Worm (Caenorhabditis elegans) whole organism, late embryonic: Measurements from ENCODE around the gene set-15.

ENCODE experiments used
- C38D4.7 ChIP-seq: fragments of 200-800 bp; sonication (Bioruptor generic); optimal IDR thresholded peaks from 2 replicates; lab custom pipeline; 2018; ENCODE audit warnings: mild to moderate bottlenecking, missing genetic modification characterization, moderate library complexity, missing compliant biosample characterization
- F13H6.1 ChIP-seq: sonication (generic microtip); optimal IDR thresholded peaks from 2 replicates; lab custom pipeline; 2016; ENCODE audit warnings: missing genetic modification characterization, missing compliant biosample characterization
- ceh-45 ChIP-seq: fragments of 200-800 bp; sonication (Bioruptor generic); IDR thresholded peaks from 2 replicates; pipeline ENCODE4 v1.3.6; 2022; ENCODE audit warnings: missing genetic modification reagents, missing genetic modification characterization, missing compliant biosample characterization
- dve-1 ChIP-seq: sonication (generic microtip); optimal IDR thresholded peaks from 2 replicates; lab custom pipeline; 2017; ENCODE audit warnings: antibody characterized with exemption, mild to moderate bottlenecking, missing genetic modification characterization, missing compliant biosample characterization
- fkh-10 ChIP-seq: fragments of 150-350 bp; optimal IDR thresholded peaks from 2 replicates; lab custom pipeline; 2014; ENCODE audit warnings: missing biosample characterization, missing genetic modification reagents, missing genetic modification characterization
- hlh-6 ChIP-seq: sonication (generic microtip); optimal IDR thresholded peaks from 2 replicates; lab custom pipeline; 2016; ENCODE audit warnings: missing genotype, missing genetic modification characterization, missing compliant biosample characterization
- mec-3 ChIP-seq: sonication (generic microtip); optimal IDR thresholded peaks from 2 replicates; lab custom pipeline; 2016; ENCODE audit warnings: borderline replicate concordance, missing genetic modification characterization, missing compliant biosample characterization
- pag-3 ChIP-seq: sonication (generic microtip); optimal IDR thresholded peaks from 2 replicates; lab custom pipeline; 2016; ENCODE audit warnings: missing compliant biosample characterization, missing genetic modification characterization, borderline replicate concordance
- pha-4 ChIP-seq: fragments of 150-350 bp; optimal IDR thresholded peaks from 2 replicates; lab custom pipeline; 2018; ENCODE audit warnings: missing biosample characterization, missing genetic modification reagents, missing genetic modification characterization
- pqm-1 ChIP-seq: sonication (generic microtip); optimal IDR thresholded peaks from 2 replicates; lab custom pipeline; 2016; ENCODE audit warnings: missing genetic modification characterization, missing compliant biosample characterization
- pros-1 ChIP-seq: fragments of 150-350 bp; optimal IDR thresholded peaks from 2 replicates; lab custom pipeline; 2014; ENCODE audit warnings: missing biosample characterization, missing genetic modification reagents, missing genetic modification characterization
- tbx-2 ChIP-seq: sonication (generic microtip); optimal IDR thresholded peaks from 2 replicates; lab custom pipeline; 2016; ENCODE audit warnings: missing genetic modification characterization, missing compliant biosample characterization
- ttx-3 ChIP-seq: sonication (generic microtip); optimal IDR thresholded peaks from 2 replicates; lab custom pipeline; 2016; ENCODE audit warnings: missing genetic modification reagents, missing genetic modification characterization, missing compliant biosample characterization

- TF ChIP-seq hlh-6 (tag; lab: Kevin White, UChicago) (no peak), ceh-45 (no peak), pha-4 (tag; lab: Kevin White, UChicago) (no peak), pag-3 (no peak), ttx-3 (tag; lab: Kevin White, UChicago) (no peak), F13H6.1 (no peak), dve-1 (tag; lab: Kevin White, UChicago) (no peak), mec-3 (no peak), fkh-10 (GFP tag; lab: Kevin White, UChicago) (no peak), C38D4.7 (no peak), pros-1 (no peak), tbx-2 (tag; lab: Kevin White, UChicago) (no peak), pqm-1 (tag; lab: Kevin White, UChicago) (no peak)
Measured at ce11 chrIV:4781123-4781522, 1.1 kb upstream of the set-15 start.
